Worm (Caenorhabditis elegans): ENCODE results near the gene str-60.

ce11 chrV:15921102-15921501 lies 23.3 kb downstream of the str-60 start, which contains the start of gene cdr-1:
- no peak for TF ChIP-seq him-1 (tag; optimal IDR thresholded peaks at IDR 0.05)
- TF ChIP-seq W03F9.2 (tag; optimal IDR thresholded peaks at IDR 0.05): no peak
